Fruit fly (Drosophila melanogaster) whole organism, embryonic: Measurements from ENCODE around the gene CG43233.
"Not testable (repeated sequence)": the region's sequence is repeated elsewhere in the genome, so short reads cannot be mapped to it uniquely, and the experiment has no call there.

Source experiments
- ATbp ChIP-seq: fragments of 200-800 bp; sonication (Bioruptor generic); optimal IDR thresholded peaks from 2 replicates; lab custom pipeline; 2017; ENCODE audit warnings: missing biosample characterization, mild to moderate bottlenecking, missing genetic modification characterization, missing genetic modification reagents
- Bgb ChIP-seq: fragments of 200-800 bp; sonication (Bioruptor generic); IDR thresholded peaks from 2 replicates; pipeline ENCODE4 v1.3.6; 2022; ENCODE audit warnings: missing biosample characterization, missing genetic modification characterization; ENCODE audit not compliant: partially characterized antibody
- BtbVII ChIP-seq: fragments of 200-800 bp; sonication (Bioruptor generic); optimal IDR thresholded peaks from 3 replicates; lab custom pipeline; 2017; ENCODE audit warnings: missing biosample characterization, mild to moderate bottlenecking, missing genetic modification characterization
- CG1024 ChIP-seq: fragments of 200-800 bp; sonication (Bioruptor generic); IDR thresholded peaks from 2 replicates; pipeline ENCODE4 v1.3.6; 2022; ENCODE audit warnings: missing biosample characterization, missing genetic modification characterization
- CG10267 ChIP-seq: fragments of 200-800 bp; sonication (Bioruptor generic); optimal IDR thresholded peaks from 2 replicates; lab custom pipeline; 2018; ENCODE audit warnings: missing biosample characterization, mild to moderate bottlenecking, missing genetic modification characterization, moderate library complexity
- CG10462 ChIP-seq: fragments of 200-800 bp; sonication (Bioruptor generic); optimal IDR thresholded peaks from 2 replicates; lab custom pipeline; 2016; ENCODE audit warnings: missing biosample characterization, missing genetic modification characterization
- CG11560 ChIP-seq: fragments of 200-800 bp; sonication (Bioruptor generic); IDR thresholded peaks from 3 replicates; pipeline ENCODE4 v1.3.6; 2022; ENCODE audit warnings: missing biosample characterization, missing genetic modification characterization
- CG12744 ChIP-seq: fragments of 200-800 bp; sonication (Bioruptor generic); optimal IDR thresholded peaks from 2 replicates; lab custom pipeline; 2016; ENCODE audit warnings: missing biosample characterization, missing genetic modification characterization
- CG13287 ChIP-seq: fragments of 200-800 bp; sonication (Bioruptor generic); IDR thresholded peaks from 2 replicates; pipeline ENCODE4 v1.3.6; 2022; ENCODE audit warnings: missing biosample characterization, missing genetic modification characterization; ENCODE audit not compliant: partially characterized antibody
- CG13624 ChIP-seq: fragments of 200-800 bp; sonication (Bioruptor generic); optimal IDR thresholded peaks from 2 replicates; lab custom pipeline; 2016; ENCODE audit warnings: missing biosample characterization, missing genetic modification characterization
- CG14710 ChIP-seq: fragments of 200-800 bp; sonication (Bioruptor generic); optimal IDR thresholded peaks from 3 replicates; lab custom pipeline; 2019; ENCODE audit warnings: missing biosample characterization, mild to moderate bottlenecking, missing genetic modification characterization, moderate library complexity
- CG15601 ChIP-seq: fragments of 200-800 bp; sonication (Bioruptor generic); optimal IDR thresholded peaks from 3 replicates; lab custom pipeline; 2019; ENCODE audit warnings: missing biosample characterization, mild to moderate bottlenecking, missing genetic modification characterization, moderate library complexity
- CG17186 ChIP-seq: fragments of 200-800 bp; sonication (Bioruptor generic); optimal IDR thresholded peaks from 3 replicates; lab custom pipeline; 2017; ENCODE audit warnings: missing biosample characterization, missing genetic modification reagents, missing genetic modification characterization
- CG17912 ChIP-seq: fragments of 200-800 bp; sonication (Bioruptor generic); optimal IDR thresholded peaks from 2 replicates; lab custom pipeline; 2018; ENCODE audit warnings: missing biosample characterization, mild to moderate bottlenecking, missing genetic modification characterization
- CG34422 ChIP-seq: fragments of 200-800 bp; sonication (Bioruptor generic); IDR thresholded peaks from 3 replicates; pipeline ENCODE4 v1.3.6; 2022; ENCODE audit warnings: missing biosample characterization, missing genetic modification characterization
- CG7987 ChIP-seq: fragments of 200-800 bp; sonication (Bioruptor generic); optimal IDR thresholded peaks from 2 replicates; lab custom pipeline; 2018; ENCODE audit warnings: missing biosample characterization, mild to moderate bottlenecking, missing genetic modification characterization, moderate library complexity
- CG8478 ChIP-seq: fragments of >200 bp; optimal IDR thresholded peaks from 2 replicates; lab custom pipeline; 2018
- Chrac-16 ChIP-seq: fragments of 200-800 bp; sonication (Bioruptor generic); optimal IDR thresholded peaks from 3 replicates; lab custom pipeline; 2016; ENCODE audit warnings: missing biosample characterization, missing genetic modification characterization
- Dek ChIP-seq: fragments of 200-800 bp; sonication (Bioruptor generic); optimal IDR thresholded peaks from 3 replicates; lab custom pipeline; 2019; ENCODE audit warnings: missing biosample characterization, mild to moderate bottlenecking, missing genetic modification characterization, moderate library complexity
- Dfd ChIP-seq, 2 experiments: fragments of >200 bp; optimal IDR thresholded peaks; 2 replicates each; lab custom pipeline; 2017; ENCODE audit warnings: missing biosample characterization in 2 of 2, missing genetic modification characterization in 2 of 2
- Fer2 ChIP-seq: fragments of 200-800 bp; sonication (Bioruptor generic); optimal IDR thresholded peaks from 2 replicates; lab custom pipeline; 2018; ENCODE audit warnings: missing biosample characterization, mild to moderate bottlenecking, missing genetic modification characterization, moderate library complexity
- Hey ChIP-seq: fragments of 200-800 bp; sonication (Bioruptor generic); optimal IDR thresholded peaks from 3 replicates; lab custom pipeline; 2018; ENCODE audit warnings: missing biosample characterization, mild to moderate bottlenecking, missing genetic modification characterization
- Max ChIP-seq: fragments of 200-800 bp; sonication (Bioruptor generic); optimal IDR thresholded peaks from 2 replicates; lab custom pipeline; 2016; ENCODE audit warnings: missing biosample characterization, mild to moderate bottlenecking, missing genetic modification characterization
- Rfx ChIP-seq: fragments of 200-800 bp; sonication (Bioruptor generic); IDR thresholded peaks from 2 replicates; pipeline ENCODE4 v1.3.6; 2022; ENCODE audit warnings: missing biosample characterization, missing genetic modification characterization
- Trl ChIP-seq, 3 experiments: fragments of >200 bp in 2 of 3; fragments of 200-800 bp in 1 of 3; sonication (Bioruptor generic) in 1 of 3; optimal IDR thresholded peaks; 2 replicates in 1 of 3; 3 replicates in 2 of 3; lab custom pipeline; 2016 to 2017; ENCODE audit warnings: missing biosample characterization in 1 of 3, missing genetic modification characterization in 1 of 3
- ato ChIP-seq: fragments of 200-800 bp; sonication (Bioruptor generic); IDR thresholded peaks from 2 replicates; pipeline ENCODE4 v1.3.6; 2022; ENCODE audit warnings: missing biosample characterization, missing genetic modification characterization; ENCODE audit not compliant: partially characterized antibody
- bsh ChIP-seq, 2 experiments: fragments of 200-800 bp; sonication (Bioruptor generic); optimal IDR thresholded peaks; 2 replicates each; lab custom pipeline; 2017 to 2018; ENCODE audit warnings: mild to moderate bottlenecking in 2 of 2, missing biosample characterization in 2 of 2, missing genetic modification characterization in 2 of 2, moderate library complexity in 1 of 2
- cg ChIP-seq: fragments of 200-800 bp; sonication (Bioruptor generic); optimal IDR thresholded peaks from 3 replicates; lab custom pipeline; 2019; ENCODE audit warnings: missing biosample characterization, mild to moderate bottlenecking, missing genetic modification characterization, moderate library complexity
- eyg ChIP-seq: fragments of 200-800 bp; sonication (Bioruptor generic); optimal IDR thresholded peaks from 3 replicates; lab custom pipeline; 2016; ENCODE audit warnings: missing biosample characterization, missing genetic modification characterization
- fd64A ChIP-seq: fragments of 200-800 bp; sonication (Bioruptor generic); optimal IDR thresholded peaks from 3 replicates; lab custom pipeline; 2018; ENCODE audit warnings: missing biosample characterization, mild to moderate bottlenecking, missing genetic modification characterization
- fd96Cb ChIP-seq: fragments of 200-800 bp; sonication (Bioruptor generic); optimal IDR thresholded peaks from 2 replicates; lab custom pipeline; 2018; ENCODE audit warnings: missing biosample characterization, mild to moderate bottlenecking, missing genetic modification characterization, moderate library complexity
- gfzf ChIP-seq: fragments of 200-800 bp; sonication (Bioruptor generic); optimal IDR thresholded peaks from 2 replicates; lab custom pipeline; 2016; ENCODE audit warnings: missing biosample characterization, mild to moderate bottlenecking, missing genetic modification characterization, moderate library complexity
- hth ChIP-seq: fragments of >200 bp; optimal IDR thresholded peaks from 2 replicates; lab custom pipeline; 2017; ENCODE audit warnings: inconsistent platforms
- ind ChIP-seq: fragments of 200-800 bp; sonication (Bioruptor generic); optimal IDR thresholded peaks from 3 replicates; lab custom pipeline; 2016; ENCODE audit warnings: missing biosample characterization, missing genetic modification characterization
- kay ChIP-seq: fragments of 200-800 bp; sonication (Bioruptor generic); optimal IDR thresholded peaks from 2 replicates; lab custom pipeline; 2016; ENCODE audit warnings: missing biosample characterization, missing genetic modification characterization
- knrl ChIP-seq: fragments of 200-800 bp; sonication (Bioruptor generic); IDR thresholded peaks from 3 replicates; pipeline ENCODE4 v1.3.6; 2022; ENCODE audit warnings: missing biosample characterization, missing genetic modification characterization; ENCODE audit not compliant: partially characterized antibody
- nerfin-1 ChIP-seq: fragments of 200-800 bp; sonication (Bioruptor generic); optimal IDR thresholded peaks from 3 replicates; lab custom pipeline; 2019; ENCODE audit warnings: missing biosample characterization, mild to moderate bottlenecking, missing genetic modification characterization, moderate library complexity
- nerfin-2 ChIP-seq: fragments of 200-800 bp; sonication (Bioruptor generic); IDR thresholded peaks from 2 replicates; pipeline ENCODE4 v1.3.6; 2022; ENCODE audit warnings: missing biosample characterization, missing genetic modification characterization; ENCODE audit not compliant: partially characterized antibody
- phol ChIP-seq: fragments of 200-800 bp; sonication (Bioruptor generic); optimal IDR thresholded peaks from 3 replicates; lab custom pipeline; 2018; ENCODE audit warnings: missing biosample characterization, mild to moderate bottlenecking, missing genetic modification characterization, moderate library complexity
- sima ChIP-seq: fragments of 200-800 bp; sonication (Bioruptor generic); optimal IDR thresholded peaks from 2 replicates; lab custom pipeline; 2016; ENCODE audit warnings: missing biosample characterization, missing genetic modification characterization
- so ChIP-seq: fragments of 200-800 bp; sonication (Bioruptor generic); IDR thresholded peaks from 3 replicates; pipeline ENCODE4 v1.3.6; 2022; ENCODE audit warnings: missing biosample characterization, missing genetic modification characterization
- stwl ChIP-seq: fragments of 200-800 bp; sonication (Bioruptor generic); optimal IDR thresholded peaks from 3 replicates; lab custom pipeline; 2018; ENCODE audit warnings: missing biosample characterization, mild to moderate bottlenecking, missing genetic modification characterization, moderate library complexity
- unc-4 ChIP-seq: fragments of 200-800 bp; sonication (Bioruptor generic); IDR thresholded peaks from 2 replicates; pipeline ENCODE4 v1.3.6; 2022; ENCODE audit warnings: missing biosample characterization, missing genetic modification characterization; ENCODE audit not compliant: partially characterized antibody
- zen ChIP-seq: fragments of 200-800 bp; sonication (Bioruptor generic); optimal IDR thresholded peaks from 3 replicates; lab custom pipeline; 2018; ENCODE audit warnings: missing biosample characterization, mild to moderate bottlenecking, missing genetic modification characterization, moderate library complexity

The CG43233 gene

dm6 chr2L:20463316-20463856, 9.8 kb downstream of the CG43233 start, which contains the start of gene CG2493 (continued):
- TF ChIP-seq CG17186 (peak; percentile 45), phol (tag; lab: Kevin White, UChicago) (peak; percentile 63), ind (GFP tag; lab: Kevin White, UChicago) (peak; percentile 18), unc-4 (no peak), stwl (tag; lab: Kevin White, UChicago) (peak; percentile 52), CG10267 (tag; lab: Kevin White, UChicago) (peak; percentile 82), gfzf (GFP tag; lab: Kevin White, UChicago) (peak; percentile 58), CG7987 (no peak), Dfd (GFP tag; optimal IDR thresholded peaks at IDR 0.05; lab: Kevin White, UChicago) (no peak), CG17912 (GFP tag; lab: Kevin White, UChicago) (no peak), kay (GFP tag; lab: Kevin White, UChicago) (no peak), so (GFP tag; lab: Robert Waterston, UW) (no peak), fd64A (GFP tag; lab: Kevin White, UChicago) (no peak), CG14710 (tag; lab: Kevin White, UChicago) (peak; percentile 59), fd96Cb (peak; percentile 6), Hey (tag; lab: Kevin White, UChicago) (no peak), CG10462 (GFP tag; lab: Kevin White, UChicago) (no peak), ato (no peak), Fer2 (tag; lab: Kevin White, UChicago) (no peak), Rfx (GFP tag; lab: Robert Waterston, UW) (peak; percentile 45), Dek (tag; lab: Kevin White, UChicago) (no peak), CG13624 (peak; percentile 20)

dm6 chr2L:20458975-20459374, 14.2 kb downstream of the CG43233 start, which contains the start of the genes CG18858 and Cdc23:
Gene CG18858, minus strand, starts transcription at chr2L:20459075.
Gene Cdc23, plus strand, starts transcription at chr2L:20459342.
- TF ChIP-seq knrl (GFP tag; lab: Robert Waterston, UW); Chrac-16; Trl (optimal IDR thresholded peaks at IDR 0.05; lab: Kevin White, UChicago); Trl (GFP tag; optimal IDR thresholded peaks at IDR 0.05; lab: Kevin White, UChicago): not testable (repeated sequence)

dm6 chr2L:20449864-20450263, 23.3 kb downstream of the CG43233 start, which contains the start of the genes CG31683 and CG31687:
Gene CG31683, minus strand, starts transcription at chr2L:20449964.
Gene CG31687, plus strand, starts transcription at chr2L:20450225.
- not testable (repeated sequence) for TF ChIP-seq CG15601 (tag; lab: Kevin White, UChicago); phol (tag; lab: Kevin White, UChicago); eyg (GFP tag; lab: Kevin White, UChicago)

- TF ChIP-seq CG13624 (no peak), Max (GFP tag; lab: Kevin White, UChicago) (no peak), Dfd (GFP tag; optimal IDR thresholded peaks at IDR 0.05; lab: Kevin White, UChicago) (peak in 1 of 2 experiments; percentile 65), CG12744 (GFP tag; lab: Kevin White, UChicago) (no peak), nerfin-2 (GFP tag; lab: Robert Waterston, UW) (no peak), CG1024 (GFP tag; lab: Robert Waterston, UW) (no peak), BtbVII (GFP tag; lab: Kevin White, UChicago) (no peak), cg (GFP tag; lab: Kevin White, UChicago) (peak; percentile 15), CG13287 (GFP tag; lab: Robert Waterston, UW) (no peak), zen (no peak), CG34422 (GFP tag; lab: Robert Waterston, UW) (no peak), Bgb (no peak), CG11560 (tag; lab: Robert Waterston, UW) (no peak), nerfin-1 (no peak), bsh (GFP tag; optimal IDR thresholded peaks at IDR 0.05; lab: Kevin White, UChicago) (no peak), CG8478 (peak; percentile 2), ATbp (GFP tag; lab: Kevin White, UChicago) (no peak), hth (no peak), CG17186 (no peak), sima (GFP tag; lab: Kevin White, UChicago) (no peak)
Measured at dm6 chr2L:20438474-20438873, 34.7 kb downstream of the CG43233 start.
